Worm (Caenorhabditis elegans): ENCODE results near the gene twk-17.

Gene twk-17

ce11 chrX:7607982-7608381 is at the start of gene twk-17:
Gene twk-17, minus strand, starts transcription at chrX:7608082.
- no peak for TF ChIP-seq che-1 (tag; optimal IDR thresholded peaks at IDR 0.05)
- TF ChIP-seq ceh-18 (tag; optimal IDR thresholded peaks at IDR 0.05), result no peak
- no peak for TF ChIP-seq ceh-2 (tag; optimal IDR thresholded peaks at IDR 0.05)
- no peak for TF ChIP-seq unc-55 (GFP tag; optimal IDR thresholded peaks at IDR 0.05)
- TF ChIP-seq nhr-11 (tag; optimal IDR thresholded peaks at IDR 0.05), result no peak
- no peak for TF ChIP-seq fkh-10 (GFP tag; optimal IDR thresholded peaks at IDR 0.05)

ce11 chrX:7656875-7657274 is 49.0 kb upstream of the twk-17 start, which contains the start of gene F27D9.12:
Gene F27D9.12, minus strand, starts transcription at chrX:7656975.
- TF ChIP-seq mec-3 (tag; optimal IDR thresholded peaks at IDR 0.05; ENCODE audit: borderline replicate concordance), result no peak

DNA sequence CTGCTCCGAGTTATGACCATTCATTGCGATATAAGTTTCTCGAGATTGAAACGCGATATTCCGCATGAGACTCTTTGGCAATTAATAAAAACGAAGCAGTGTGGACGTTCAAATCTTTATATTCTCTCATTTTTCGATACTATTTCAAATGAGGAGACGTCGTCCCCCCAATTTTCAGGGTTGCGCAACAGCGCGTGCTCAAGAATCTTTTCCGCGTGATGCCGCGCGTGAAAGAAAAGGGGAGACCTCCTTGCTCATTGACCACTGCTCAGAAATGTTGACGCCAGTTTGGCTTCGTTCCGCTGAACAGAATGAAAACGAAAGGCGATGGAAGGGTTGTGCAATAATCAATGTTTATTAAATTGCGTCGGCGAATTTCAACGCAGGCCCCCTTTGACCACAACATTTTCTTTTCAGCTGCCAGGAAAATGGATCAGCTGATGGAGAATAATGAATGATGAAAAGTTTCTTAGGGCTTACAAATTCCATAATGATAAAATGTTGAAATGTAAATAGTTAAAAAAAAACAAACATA is 47.7 kb upstream of the twk-17 start:
- TF ChIP-seq ceh-14 (tag; optimal IDR thresholded peaks at IDR 0.05) (peak; percentile 42), hlh-8 (tag; optimal IDR thresholded peaks at IDR 0.05) (no peak), unc-42 (tag; optimal IDR thresholded peaks at IDR 0.05) (peak; percentile 76), ceh-31 (tag; optimal IDR thresholded peaks at IDR 0.05) (peak; percentile 30), hlh-15 (tag; optimal IDR thresholded peaks at IDR 0.05) (no peak), ceh-6 (GFP tag; optimal IDR thresholded peaks at IDR 0.05) (no peak), ceh-48 (tag; optimal IDR thresholded peaks at IDR 0.05) (no peak), hlh-30 (tag; optimal IDR thresholded peaks at IDR 0.05; ENCODE audit: insufficient read depth) (peak; percentile 64)

- TF ChIP-seq ceh-19 (GFP tag; optimal IDR thresholded peaks at IDR 0.05) (peak; percentile 3), pax-1 (tag; optimal IDR thresholded peaks at IDR 0.05) (no peak), ceh-31 (tag; optimal IDR thresholded peaks at IDR 0.05) (peak; percentile 64), hlh-6 (tag; optimal IDR thresholded peaks at IDR 0.05) (no peak), unc-42 (tag; optimal IDR thresholded peaks at IDR 0.05) (no peak), npax-4 (tag; optimal IDR thresholded peaks at IDR 0.05) (no peak), che-1 (tag; optimal IDR thresholded peaks at IDR 0.05) (no peak), ceh-18 (tag; optimal IDR thresholded peaks at IDR 0.05) (peak; percentile 4), ref-2 (tag; optimal IDR thresholded peaks at IDR 0.05) (no peak), ceh-34 (tag; optimal IDR thresholded peaks at IDR 0.05) (peak; percentile 87), elt-2 (tag; optimal IDR thresholded peaks at IDR 0.05) (no peak), C38D4.7 (GFP tag; optimal IDR thresholded peaks at IDR 0.05) (no peak)
Measured at ce11 chrX:7653708-7654390, 46.0 kb upstream of the twk-17 start.

- TF ChIP-seq madf-2 (tag; optimal IDR thresholded peaks at IDR 0.05) (no peak), Y22D7AL.16 (tag; optimal IDR thresholded peaks at IDR 0.05) (no peak), unc-86 (tag; optimal IDR thresholded peaks at IDR 0.05) (no peak), dmd-4 (tag; optimal IDR thresholded peaks at IDR 0.05; ENCODE audit: borderline replicate concordance) (no peak), ceh-48 (tag; optimal IDR thresholded peaks at IDR 0.05) (no peak), T23F11.4 (GFP tag; optimal IDR thresholded peaks at IDR 0.05) (no peak), elt-2 (tag; optimal IDR thresholded peaks at IDR 0.05) (peak; percentile 12), hlh-13 (GFP tag; optimal IDR thresholded peaks at IDR 0.05) (no peak)
Measured at ce11 chrX:7652308-7652707, 44.4 kb upstream of the twk-17 start.

ce11 chrX:7651219-7651958 is 43.5 kb upstream of the twk-17 start:
- TF ChIP-seq unc-42 (tag; optimal IDR thresholded peaks at IDR 0.05) (peak; percentile 49), hlh-8 (tag; optimal IDR thresholded peaks at IDR 0.05) (no peak), unc-3 (GFP tag; conservative IDR thresholded peaks at IDR 0.05) (0 out of 2 replicates have a peak, but pooled peaks have one; percentile 15), unc-3 (tag; optimal IDR thresholded peaks at IDR 0.05) (no peak), tbx-2 (tag; optimal IDR thresholded peaks at IDR 0.05) (peak; percentile 44), dmd-4 (tag; optimal IDR thresholded peaks at IDR 0.05; ENCODE audit: borderline replicate concordance) (peak; percentile 10), K09A11.1 (tag; optimal IDR thresholded peaks at IDR 0.05; ENCODE audit: insufficient read depth) (no peak), ceh-6 (GFP tag; optimal IDR thresholded peaks at IDR 0.05) (no peak), fax-1 (tag; optimal IDR thresholded peaks at IDR 0.05) (no peak), elt-4 (tag; optimal IDR thresholded peaks at IDR 0.05) (no peak), ttx-3 (tag; optimal IDR thresholded peaks at IDR 0.05) (no peak), hlh-15 (tag; optimal IDR thresholded peaks at IDR 0.05) (no peak), nhr-11 (tag; optimal IDR thresholded peaks at IDR 0.05) (no peak), C38D4.7 (GFP tag; optimal IDR thresholded peaks at IDR 0.05) (no peak), ceh-2 (tag; optimal IDR thresholded peaks at IDR 0.05) (peak; percentile 37), eyg-1 (tag; optimal IDR thresholded peaks at IDR 0.05) (no peak), sox-2 (GFP tag; IDR thresholded peaks at IDR 0.05) (no peak), ceh-34 (tag; optimal IDR thresholded peaks at IDR 0.05) (peak; percentile 78), ceh-45 (GFP tag; IDR thresholded peaks at IDR 0.05) (no peak), ceh-14 (tag; optimal IDR thresholded peaks at IDR 0.05) (peak; percentile 51)

Measured in whole organism, late embryonic.